Worm (Caenorhabditis elegans): ENCODE results near the gene F36H9.1.

Gene F36H9.1

DNA sequence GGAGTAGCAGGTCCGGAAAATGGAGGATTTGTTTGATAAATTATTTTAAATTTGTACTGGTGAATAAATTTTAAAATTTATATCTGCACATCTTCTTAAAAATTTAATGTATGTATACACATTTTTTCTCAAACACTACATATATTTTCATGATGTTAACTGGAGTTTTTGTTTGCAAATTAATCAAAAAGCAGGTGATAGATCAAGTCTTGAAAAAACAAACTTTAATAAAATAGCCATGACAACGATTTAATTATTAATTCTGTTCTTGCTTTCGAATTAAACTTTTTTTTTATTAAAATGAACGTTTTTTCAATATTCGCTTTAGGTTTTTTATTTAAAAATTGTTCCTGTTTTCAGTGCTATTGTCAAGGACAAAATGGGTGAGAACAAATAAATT lies at the start of gene F36H9.1:
F36H9.1 (plus strand) TSS at position 301 of the 400 bp plus-strand sequence.
- TF ChIP-seq vab-15 (tag; optimal IDR thresholded peaks at IDR 0.05) (no peak), fkh-4 (tag; optimal IDR thresholded peaks at IDR 0.05; ENCODE audit: borderline replicate concordance) (no peak), pqm-1 (tag; optimal IDR thresholded peaks at IDR 0.05) (no peak), pax-3 (tag; optimal IDR thresholded peaks at IDR 0.05) (no peak), sptf-1 (tag; optimal IDR thresholded peaks at IDR 0.05) (no peak), sox-4 (tag; optimal IDR thresholded peaks at IDR 0.05) (no peak), egl-27 (tag; optimal IDR thresholded peaks at IDR 0.05) (no peak)

DNA sequence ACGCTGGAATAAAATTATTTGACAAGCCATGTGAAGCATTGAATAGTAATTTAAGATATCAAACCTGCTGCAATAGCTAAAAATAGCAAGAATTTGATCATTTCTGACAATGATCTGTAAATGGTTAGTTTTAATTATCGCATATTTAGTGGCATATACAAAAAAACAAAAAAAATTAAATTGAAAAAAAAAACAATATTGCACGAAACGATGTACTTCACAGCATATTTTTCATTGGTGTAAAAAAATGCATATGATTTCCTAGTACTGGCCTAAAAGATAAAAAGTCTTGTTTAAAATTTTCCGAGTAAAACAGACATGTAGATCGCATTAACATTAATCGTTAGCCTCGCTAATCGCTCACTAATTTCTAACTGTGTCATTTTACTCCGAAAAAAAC lies 45.3 kb upstream of the F36H9.1 start, which contains the start of gene ZK697.8:
ZK697.8 (minus strand) TSS at position 101 of the 400 bp plus-strand sequence.
- no peak for TF ChIP-seq irx-1 (tag; optimal IDR thresholded peaks at IDR 0.05)
- no peak for TF ChIP-seq nhr-19 (GFP tag; conservative IDR thresholded peaks at IDR 0.05)
- TF ChIP-seq pqm-1 (tag; optimal IDR thresholded peaks at IDR 0.05) = no peak
- no peak for TF ChIP-seq C34B4.2 (tag; optimal IDR thresholded peaks at IDR 0.05)
- no peak for TF ChIP-seq pag-3 (tag; optimal IDR thresholded peaks at IDR 0.05; ENCODE audit: borderline replicate concordance, insufficient read depth)
- no peak for TF ChIP-seq dpl-1 (GFP tag; optimal IDR thresholded peaks at IDR 0.05)
- TF ChIP-seq nhr-90 (tag; optimal IDR thresholded peaks at IDR 0.05; ENCODE audit: poor library complexity) = no peak
- no peak for TF ChIP-seq egl-27 (tag; optimal IDR thresholded peaks at IDR 0.05)
- no peak for TF ChIP-seq lin-35 (GFP tag; optimal IDR thresholded peaks at IDR 0.05)
- TF ChIP-seq ces-1 (GFP tag; optimal IDR thresholded peaks at IDR 0.05) = no peak
- TF ChIP-seq nhr-28 (tag; optimal IDR thresholded peaks at IDR 0.05) = no peak
- no peak for TF ChIP-seq ceh-90 (tag; optimal IDR thresholded peaks at IDR 0.05)
- TF ChIP-seq hlh-17 (GFP tag; optimal IDR thresholded peaks at IDR 0.05; ENCODE audit: borderline replicate concordance) = no peak
- no peak for TF ChIP-seq unc-86 (tag; optimal IDR thresholded peaks at IDR 0.05)
- no peak for TF ChIP-seq swsn-7 (tag; optimal IDR thresholded peaks at IDR 0.05)
- no peak for TF ChIP-seq aha-1 (tag; optimal IDR thresholded peaks at IDR 0.05)
- no peak for TF ChIP-seq xbp-1 (tag; optimal IDR thresholded peaks at IDR 0.05)
- TF ChIP-seq jun-1 (tag; optimal IDR thresholded peaks at IDR 0.05) = no peak
- TF ChIP-seq efl-1 (optimal IDR thresholded peaks at IDR 0.05) = no peak
- no peak for TF ChIP-seq efl-1 (GFP tag; optimal IDR thresholded peaks at IDR 0.05 in 1 of 2)

DNA sequence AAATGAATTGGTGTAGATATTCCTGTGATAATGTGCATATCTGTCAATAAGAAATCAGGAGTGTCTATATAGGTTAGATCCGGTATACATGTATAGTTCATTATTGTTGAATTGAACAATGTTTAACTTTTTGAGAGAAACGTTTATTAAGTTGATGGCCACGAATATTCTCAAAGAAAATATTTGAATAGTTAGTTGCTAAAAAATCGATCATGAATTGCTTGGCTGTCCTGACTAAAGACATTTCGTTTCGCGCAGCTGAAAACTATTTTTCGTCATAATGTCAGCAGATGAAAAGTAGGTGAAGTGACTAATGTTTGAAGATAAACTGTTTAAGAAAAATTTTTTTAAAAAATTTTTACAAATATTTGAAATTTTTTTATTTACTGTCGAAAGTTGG lies 42.9 kb upstream of the F36H9.1 start, which contains the start of gene srh-199:
srh-199 (minus strand) TSS at position 101 of the 400 bp plus-strand sequence.
- no peak for TF ChIP-seq pax-3 (tag; optimal IDR thresholded peaks at IDR 0.05)
- no peak for TF ChIP-seq jun-1 (tag; optimal IDR thresholded peaks at IDR 0.05)
- TF ChIP-seq unc-62 (GFP tag; optimal IDR thresholded peaks at IDR 0.05) = no peak
- no peak for TF ChIP-seq hlh-4 (tag; optimal IDR thresholded peaks at IDR 0.05)
- no peak for TF ChIP-seq nhr-90 (tag; optimal IDR thresholded peaks at IDR 0.05; ENCODE audit: poor library complexity)
- TF ChIP-seq rnt-1 (tag; optimal IDR thresholded peaks at IDR 0.05) = no peak
- no peak for TF ChIP-seq hpl-2 (GFP tag; optimal IDR thresholded peaks at IDR 0.05)
- TF ChIP-seq lin-13 (GFP tag; optimal IDR thresholded peaks at IDR 0.05) = no peak
- no peak for TF ChIP-seq fos-1 (tag; optimal IDR thresholded peaks at IDR 0.05)
- TF ChIP-seq mab-9 (GFP tag; IDR thresholded peaks at IDR 0.05) = no peak
- no peak for TF ChIP-seq elt-2 (tag; optimal IDR thresholded peaks at IDR 0.05)
- no peak for TF ChIP-seq hlh-17 (GFP tag; optimal IDR thresholded peaks at IDR 0.05; ENCODE audit: borderline replicate concordance)
- TF ChIP-seq mdl-1 (tag; optimal IDR thresholded peaks at IDR 0.05) = no peak

DNA sequence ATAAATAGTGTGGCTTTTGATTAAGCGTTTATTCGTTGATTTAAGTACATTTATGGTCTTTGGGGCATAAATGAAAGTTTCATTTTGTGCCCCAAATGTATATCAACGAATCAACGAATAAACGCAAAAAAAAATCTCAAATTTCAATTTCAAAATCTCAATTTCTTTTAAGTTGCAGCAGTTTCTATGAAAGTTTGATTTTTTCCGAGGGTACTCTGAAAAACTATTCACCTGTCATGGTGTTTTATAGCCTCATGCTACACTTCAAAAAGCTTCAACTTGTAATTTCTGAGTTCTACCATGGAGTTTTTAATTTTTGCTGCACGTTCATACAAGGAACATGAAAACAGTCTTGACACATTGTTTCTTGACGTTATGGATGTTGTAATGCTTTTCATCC lies 41.8 kb upstream of the F36H9.1 start, which contains the start of gene ZK697.1:
ZK697.1 (plus strand) TSS at position 301 of the 400 bp plus-strand sequence.
- no peak for TF ChIP-seq snu-23 (GFP tag; optimal IDR thresholded peaks at IDR 0.05)
- TF ChIP-seq nhr-47 (tag; optimal IDR thresholded peaks at IDR 0.05) = no peak
- TF ChIP-seq lin-15B (tag; optimal IDR thresholded peaks at IDR 0.05) = no peak
- no peak for TF ChIP-seq zag-1 (tag; optimal IDR thresholded peaks at IDR 0.05)
- no peak for TF ChIP-seq mdl-1 (tag; optimal IDR thresholded peaks at IDR 0.05)
- no peak for TF ChIP-seq ces-1 (GFP tag; optimal IDR thresholded peaks at IDR 0.05)
- no peak for TF ChIP-seq mep-1 (tag; optimal IDR thresholded peaks at IDR 0.05)
- no peak for TF ChIP-seq ceh-90 (tag; optimal IDR thresholded peaks at IDR 0.05)

All from whole organism, L1 larva.